Fruit fly (Drosophila melanogaster) whole organism, embryonic: ENCODE results near the gene CG13675.

Experiments
- ATbp ChIP-seq: fragments of 200-800 bp; sonication (Bioruptor generic); optimal IDR thresholded peaks from 2 replicates; lab custom pipeline; 2017; ENCODE audit warnings: missing biosample characterization, mild to moderate bottlenecking, missing genetic modification characterization, missing genetic modification reagents
- CG10366 ChIP-seq: fragments of 200-800 bp; sonication (Bioruptor generic); IDR thresholded peaks from 2 replicates; pipeline ENCODE4 v1.3.6; 2022; ENCODE audit warnings: missing biosample characterization, missing genetic modification characterization
- CG12219 ChIP-seq: fragments of 200-800 bp; sonication (Bioruptor generic); optimal IDR thresholded peaks from 3 replicates; lab custom pipeline; 2018; ENCODE audit warnings: missing biosample characterization, mild to moderate bottlenecking, missing genetic modification characterization
- CG12236 ChIP-seq: fragments of 200-800 bp; sonication (Bioruptor generic); optimal IDR thresholded peaks from 2 replicates; lab custom pipeline; 2016; ENCODE audit warnings: missing biosample characterization, missing genetic modification characterization
- CG1233 ChIP-seq: fragments of 200-800 bp; sonication (Bioruptor generic); optimal IDR thresholded peaks from 4 replicates; lab custom pipeline; 2018; ENCODE audit warnings: missing biosample characterization, mild to moderate bottlenecking, missing genetic modification characterization
- CG13894 ChIP-seq: fragments of 200-800 bp; sonication (Bioruptor generic); optimal IDR thresholded peaks from 3 replicates; lab custom pipeline; 2018; ENCODE audit warnings: missing biosample characterization, mild to moderate bottlenecking, missing genetic modification characterization, moderate library complexity
- CG15696 ChIP-seq: fragments of 200-800 bp; sonication (Bioruptor generic); optimal IDR thresholded peaks from 2 replicates; lab custom pipeline; 2019; ENCODE audit warnings: missing biosample characterization, mild to moderate bottlenecking, missing genetic modification characterization, moderate library complexity
- CG17328 ChIP-seq: fragments of 200-800 bp; sonication (Bioruptor generic); IDR thresholded peaks from 2 replicates; pipeline ENCODE4 v1.3.6; 2022; ENCODE audit warnings: missing biosample characterization, missing genetic modification characterization
- CG17912 ChIP-seq: fragments of 200-800 bp; sonication (Bioruptor generic); optimal IDR thresholded peaks from 2 replicates; lab custom pipeline; 2018; ENCODE audit warnings: missing biosample characterization, mild to moderate bottlenecking, missing genetic modification characterization
- CG18619 ChIP-seq: fragments of 200-800 bp; sonication (Bioruptor generic); optimal IDR thresholded peaks from 3 replicates; lab custom pipeline; 2017; ENCODE audit warnings: missing biosample characterization, mild to moderate bottlenecking, missing genetic modification characterization
- CG18764 ChIP-seq: fragments of 200-800 bp; sonication (Bioruptor generic); optimal IDR thresholded peaks from 3 replicates; lab custom pipeline; 2016; ENCODE audit warnings: missing biosample characterization, missing genetic modification characterization
- CG2129 ChIP-seq: fragments of 200-800 bp; sonication (Bioruptor generic); IDR thresholded peaks from 2 replicates; pipeline ENCODE4 v1.3.6; 2022; ENCODE audit warnings: missing biosample characterization, missing genetic modification characterization; ENCODE audit not compliant: partially characterized antibody
- CG2202 ChIP-seq: fragments of 200-800 bp; sonication (Bioruptor generic); optimal IDR thresholded peaks from 2 replicates; lab custom pipeline; 2018; ENCODE audit warnings: missing biosample characterization, mild to moderate bottlenecking, missing genetic modification characterization
- CG2678 ChIP-seq: fragments of 200-800 bp; sonication (Bioruptor generic); optimal IDR thresholded peaks from 3 replicates; lab custom pipeline; 2019; ENCODE audit warnings: missing biosample characterization, mild to moderate bottlenecking, missing genetic modification characterization, moderate library complexity
- CG3163 ChIP-seq: fragments of 200-800 bp; sonication (Bioruptor generic); optimal IDR thresholded peaks from 3 replicates; lab custom pipeline; 2016; ENCODE audit warnings: missing biosample characterization, missing genetic modification characterization
- CG3281 ChIP-seq: fragments of 200-800 bp; sonication (Bioruptor generic); optimal IDR thresholded peaks from 3 replicates; lab custom pipeline; 2017; ENCODE audit warnings: missing biosample characterization, mild to moderate bottlenecking, missing genetic modification characterization
- CG33557 ChIP-seq: fragments of 200-800 bp; sonication (Bioruptor generic); optimal IDR thresholded peaks from 2 replicates; lab custom pipeline; 2019; ENCODE audit warnings: missing biosample characterization, mild to moderate bottlenecking, missing genetic modification characterization, moderate library complexity
- CG3407 ChIP-seq: fragments of 200-800 bp; sonication (Bioruptor generic); optimal IDR thresholded peaks from 2 replicates; lab custom pipeline; 2018; ENCODE audit warnings: missing biosample characterization, mild to moderate bottlenecking, missing genetic modification characterization
- CG34224 ChIP-seq: fragments of 200-800 bp; sonication (Bioruptor generic); IDR thresholded peaks from 3 replicates; pipeline ENCODE4 v1.3.6; 2022; ENCODE audit warnings: missing biosample characterization, missing genetic modification characterization; ENCODE audit not compliant: partially characterized antibody
- CG6654 ChIP-seq: fragments of 200-800 bp; sonication (Bioruptor generic); optimal IDR thresholded peaks from 2 replicates; lab custom pipeline; 2017; ENCODE audit warnings: missing biosample characterization, mild to moderate bottlenecking, missing genetic modification characterization
- CG6689 ChIP-seq: fragments of 200-800 bp; sonication (Bioruptor generic); IDR thresholded peaks from 2 replicates; pipeline ENCODE4 v1.3.6; 2022; ENCODE audit warnings: missing biosample characterization, missing genetic modification characterization
- CG8089 ChIP-seq: fragments of 200-800 bp; sonication (Bioruptor generic); optimal IDR thresholded peaks from 3 replicates; lab custom pipeline; 2016; ENCODE audit warnings: missing biosample characterization, missing genetic modification characterization
- CG8359 ChIP-seq: fragments of 200-800 bp; sonication (Bioruptor generic); optimal IDR thresholded peaks from 2 replicates; lab custom pipeline; 2017; ENCODE audit warnings: missing biosample characterization, mild to moderate bottlenecking, missing genetic modification characterization, borderline replicate concordance
- CG9727 ChIP-seq: fragments of 200-800 bp; sonication (Bioruptor generic); optimal IDR thresholded peaks from 3 replicates; lab custom pipeline; 2017; ENCODE audit warnings: missing biosample characterization, mild to moderate bottlenecking, missing genetic modification characterization
- CG9797 ChIP-seq: fragments of 200-800 bp; sonication (Bioruptor generic); optimal IDR thresholded peaks from 3 replicates; lab custom pipeline; 2018; ENCODE audit warnings: missing biosample characterization, mild to moderate bottlenecking, missing genetic modification characterization
- Dip3 ChIP-seq: fragments of 200-800 bp; sonication (Bioruptor generic); optimal IDR thresholded peaks from 3 replicates; lab custom pipeline; 2016; ENCODE audit warnings: missing biosample characterization, missing genetic modification characterization
- Dp ChIP-seq: fragments of 200-800 bp; sonication (Bioruptor generic); optimal IDR thresholded peaks from 2 replicates; lab custom pipeline; 2018; ENCODE audit warnings: missing biosample characterization, mild to moderate bottlenecking, missing genetic modification characterization, moderate library complexity
- ERR ChIP-seq: fragments of 200-800 bp; sonication (Bioruptor generic); optimal IDR thresholded peaks from 2 replicates; lab custom pipeline; 2016; ENCODE audit warnings: missing biosample characterization, missing genetic modification characterization
- GATAe ChIP-seq: fragments of 200-800 bp; sonication (Bioruptor generic); conservative IDR thresholded peaks from 2 replicates; pipeline ENCODE4 v1.3.6; 2022; ENCODE audit warnings: missing biosample characterization, missing genetic modification characterization
- H2.0 ChIP-seq: fragments of 200-800 bp; sonication (Bioruptor generic); IDR thresholded peaks from 2 replicates; pipeline ENCODE4 v1.3.6; 2022; ENCODE audit warnings: missing biosample characterization, missing genetic modification characterization
- HLH3B ChIP-seq: fragments of 200-800 bp; sonication (Bioruptor generic); IDR thresholded peaks from 2 replicates; pipeline ENCODE4 v1.3.6; 2022; ENCODE audit warnings: missing biosample characterization, missing genetic modification characterization
- HLH54F ChIP-seq: fragments of 200-800 bp; sonication (Bioruptor generic); optimal IDR thresholded peaks from 3 replicates; lab custom pipeline; 2016; ENCODE audit warnings: missing biosample characterization, missing genetic modification characterization
- HmgD ChIP-seq: fragments of 200-800 bp; sonication (Bioruptor generic); optimal IDR thresholded peaks from 3 replicates; lab custom pipeline; 2016; ENCODE audit warnings: missing biosample characterization, missing genetic modification characterization
- Mad ChIP-seq: fragments of 200-800 bp; sonication (Bioruptor generic); optimal IDR thresholded peaks from 2 replicates; lab custom pipeline; 2016; ENCODE audit warnings: missing biosample characterization, missing genetic modification characterization
- Meics ChIP-seq: fragments of 200-800 bp; sonication (Bioruptor generic); optimal IDR thresholded peaks from 2 replicates; lab custom pipeline; 2017; ENCODE audit warnings: missing biosample characterization, mild to moderate bottlenecking, missing genetic modification characterization
- Mes4 ChIP-seq: fragments of 200-800 bp; sonication (Bioruptor generic); optimal IDR thresholded peaks from 2 replicates; lab custom pipeline; 2016; ENCODE audit warnings: missing biosample characterization, missing genetic modification characterization
- Scr ChIP-seq: fragments of 200-800 bp; sonication (Bioruptor generic); IDR thresholded peaks from 2 replicates; pipeline ENCODE4 v1.3.6; 2022; ENCODE audit warnings: missing biosample characterization, missing genetic modification characterization; ENCODE audit not compliant: partially characterized antibody
- ac ChIP-seq: fragments of 200-800 bp; sonication (Bioruptor generic); optimal IDR thresholded peaks from 3 replicates; lab custom pipeline; 2017; ENCODE audit warnings: missing biosample characterization, mild to moderate bottlenecking, missing genetic modification characterization
- aop ChIP-seq: fragments of 200-800 bp; sonication (Bioruptor generic); IDR thresholded peaks from 2 replicates; pipeline ENCODE4 v1.3.6; 2022; ENCODE audit warnings: missing biosample characterization, missing genetic modification characterization
- dan ChIP-seq: fragments of 200-800 bp; sonication (Bioruptor generic); IDR thresholded peaks from 2 replicates; pipeline ENCODE4 v1.3.6; 2022; ENCODE audit warnings: missing biosample characterization, missing genetic modification characterization
- dysf ChIP-seq: fragments of 200-800 bp; sonication (Bioruptor generic); IDR thresholded peaks from 3 replicates; pipeline ENCODE4 v1.3.6; 2022; ENCODE audit warnings: missing biosample characterization, missing genetic modification characterization
- en ChIP-seq: fragments of 200-800 bp; sonication (Bioruptor generic); optimal IDR thresholded peaks from 2 replicates; lab custom pipeline; 2016; ENCODE audit warnings: missing biosample characterization, missing genetic modification characterization
- fd3F ChIP-seq: fragments of 200-800 bp; sonication (Bioruptor generic); optimal IDR thresholded peaks from 2 replicates; lab custom pipeline; 2018; ENCODE audit warnings: missing biosample characterization, mild to moderate bottlenecking, missing genetic modification characterization, moderate library complexity
- ken ChIP-seq: fragments of 200-800 bp; sonication (Bioruptor generic); IDR thresholded peaks from 3 replicates; pipeline ENCODE4 v1.3.6; 2022; ENCODE audit warnings: missing biosample characterization, missing genetic modification characterization
- nmo ChIP-seq: fragments of 200-800 bp; sonication (Bioruptor generic); optimal IDR thresholded peaks from 2 replicates; lab custom pipeline; 2018; ENCODE audit warnings: missing biosample characterization, mild to moderate bottlenecking, missing genetic modification characterization, moderate library complexity
- pita ChIP-seq: fragments of 200-800 bp; sonication (Bioruptor generic); optimal IDR thresholded peaks from 2 replicates; lab custom pipeline; 2017; ENCODE audit warnings: missing biosample characterization, mild to moderate bottlenecking, missing genetic modification characterization
- sd ChIP-seq: fragments of 200-800 bp; sonication (Bioruptor generic); optimal IDR thresholded peaks from 3 replicates; lab custom pipeline; 2018; ENCODE audit warnings: missing biosample characterization, mild to moderate bottlenecking, missing genetic modification characterization, moderate library complexity
- sr ChIP-seq: fragments of 200-800 bp; sonication (Bioruptor generic); IDR thresholded peaks from 3 replicates; pipeline ENCODE4 v1.3.6; 2022; ENCODE audit warnings: missing biosample characterization, missing genetic modification characterization
- z ChIP-seq: fragments of 200-800 bp; sonication (Bioruptor generic); IDR thresholded peaks from 3 replicates; pipeline ENCODE4 v1.3.6; 2022; ENCODE audit warnings: missing biosample characterization, missing genetic modification characterization

CG13675 gene

DNA sequence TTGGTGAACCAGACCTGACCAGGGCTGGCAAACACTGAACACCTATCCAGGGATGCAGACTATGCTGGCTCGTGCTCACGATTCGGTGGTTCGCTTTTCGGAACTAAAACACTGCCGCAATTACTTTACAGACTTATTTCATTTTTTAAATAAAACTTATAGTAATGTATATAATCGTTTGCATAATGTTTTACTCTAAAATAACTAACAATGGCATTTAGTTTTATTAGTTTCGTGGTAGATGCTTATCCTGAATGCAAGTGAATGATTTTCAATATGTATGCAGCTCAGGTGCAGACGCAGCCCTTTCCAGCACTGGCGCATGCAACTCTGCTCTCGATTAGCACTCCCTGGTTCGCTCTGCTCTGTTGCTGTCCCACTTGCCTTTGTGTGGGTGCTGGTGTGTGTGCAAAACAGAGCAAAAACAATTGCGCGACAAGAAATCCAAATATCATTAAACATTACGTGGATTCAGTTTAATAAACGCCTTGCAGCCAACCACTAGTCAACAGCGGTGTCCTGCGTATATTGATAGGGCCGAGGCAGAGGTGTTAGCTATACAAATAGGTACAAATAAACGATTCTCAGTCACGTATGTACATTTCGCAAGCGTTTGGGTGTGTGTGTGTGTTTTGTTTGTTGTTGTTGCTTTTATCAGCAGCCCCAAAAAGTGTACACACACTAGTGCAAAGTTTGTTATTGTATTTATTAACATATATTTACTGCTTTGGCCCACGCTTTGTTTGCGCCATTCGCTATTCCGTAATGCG is 21.5 kb upstream of the CG13675 start, which contains the start of the genes ERR and Atg18a (continued):
- no peak for TF ChIP-seq ac
- TF ChIP-seq CG3163 (GFP tag; lab: Kevin White, UChicago): peak; percentile 54
- TF ChIP-seq CG13894 (tag; lab: Kevin White, UChicago): peak; percentile 52
- peak; percentile 78 for TF ChIP-seq dan (GFP tag; lab: Robert Waterston, UW)
- peak; percentile 76 for TF ChIP-seq CG33557 (GFP tag; lab: Kevin White, UChicago)
- TF ChIP-seq HLH3B (GFP tag; lab: Robert Waterston, UW): peak; percentile 80
- no peak for TF ChIP-seq CG12219 (GFP tag; lab: Kevin White, UChicago)
- peak; percentile 86 for TF ChIP-seq CG18619 (GFP tag; lab: Kevin White, UChicago)
- TF ChIP-seq CG6689 (GFP tag; lab: Robert Waterston, UW): peak; percentile 86
- TF ChIP-seq Dip3 (GFP tag; lab: Kevin White, UChicago): peak; percentile 88
- TF ChIP-seq CG1233 (GFP tag; lab: Kevin White, UChicago): peak; percentile 77
- TF ChIP-seq CG10366 (GFP tag; lab: Robert Waterston, UW): peak; percentile 84
- peak; percentile 25 for TF ChIP-seq CG12236 (GFP tag; lab: Kevin White, UChicago)
- peak; percentile 31 for TF ChIP-seq ATbp (GFP tag; lab: Kevin White, UChicago)
- peak; percentile 50 for TF ChIP-seq CG9797 (GFP tag; lab: Kevin White, UChicago)
- peak; percentile 90 for TF ChIP-seq dysf (GFP tag; lab: Robert Waterston, UW)
- no peak for TF ChIP-seq z
- no peak for TF ChIP-seq aop (GFP tag; lab: Robert Waterston, UW)
- TF ChIP-seq CG8089 (GFP tag; lab: Kevin White, UChicago): peak; percentile 76
- peak; percentile 46; the same call in 1 of the 3 replicates for TF ChIP-seq sr (GFP tag; lab: Robert Waterston, UW)
- TF ChIP-seq en (GFP tag; lab: Kevin White, UChicago): no peak
- TF ChIP-seq CG9727: peak; percentile 84
- peak; percentile 88 for TF ChIP-seq HLH54F (GFP tag; lab: Kevin White, UChicago)
- TF ChIP-seq ken: peak; percentile 87
- TF ChIP-seq ERR (GFP tag; lab: Kevin White, UChicago): peak; percentile 83
- no peak for TF ChIP-seq sd (tag; lab: Kevin White, UChicago)
- peak; percentile 82 for TF ChIP-seq CG15696 (tag; lab: Kevin White, UChicago)
- peak; percentile 82 for TF ChIP-seq fd3F (GFP tag; lab: Kevin White, UChicago)
- 0 out of 2 replicates have a peak, but pooled peaks have one; percentile 13 for TF ChIP-seq CG2129 (GFP tag; lab: Robert Waterston, UW)
- peak; percentile 87 for TF ChIP-seq CG3281 (GFP tag; lab: Kevin White, UChicago)
- TF ChIP-seq Mes4 (GFP tag; lab: Kevin White, UChicago): no peak
- TF ChIP-seq CG18764 (GFP tag; lab: Kevin White, UChicago): peak; percentile 64
- peak; percentile 27 for TF ChIP-seq Dp (GFP tag; lab: Kevin White, UChicago)
- TF ChIP-seq Scr (GFP tag; lab: Robert Waterston, UW): peak; percentile 73
- peak; percentile 49; the same call in 1 of the 2 replicates for TF ChIP-seq GATAe
- TF ChIP-seq Mad (GFP tag; lab: Kevin White, UChicago): peak; percentile 90
- TF ChIP-seq CG34224 (GFP tag; lab: Robert Waterston, UW): peak; percentile 65; the same call in 2 of the 3 replicates
- TF ChIP-seq CG2202: peak; percentile 24
- TF ChIP-seq H2.0: peak; percentile 79
- TF ChIP-seq pita (GFP tag; lab: Kevin White, UChicago): no peak
- peak; percentile 84 for TF ChIP-seq CG2678 (tag; lab: Kevin White, UChicago)
- TF ChIP-seq HmgD (GFP tag; lab: Kevin White, UChicago): peak; percentile 79
- no peak for TF ChIP-seq CG8359 (GFP tag; lab: Kevin White, UChicago)
- peak; percentile 28 for TF ChIP-seq CG3407
- peak; percentile 64 for TF ChIP-seq CG17328 (GFP tag; lab: Robert Waterston, UW)
- peak; percentile 92 for TF ChIP-seq nmo
- TF ChIP-seq CG17912 (GFP tag; lab: Kevin White, UChicago): peak; percentile 40
- peak; percentile 80 for TF ChIP-seq Meics (GFP tag; lab: Kevin White, UChicago)
- TF ChIP-seq CG6654 (GFP tag; lab: Kevin White, UChicago): peak; percentile 32
